Fruit fly (Drosophila melanogaster): ENCODE measurements around the gene Gss1.

The Gss1 gene

DNA sequence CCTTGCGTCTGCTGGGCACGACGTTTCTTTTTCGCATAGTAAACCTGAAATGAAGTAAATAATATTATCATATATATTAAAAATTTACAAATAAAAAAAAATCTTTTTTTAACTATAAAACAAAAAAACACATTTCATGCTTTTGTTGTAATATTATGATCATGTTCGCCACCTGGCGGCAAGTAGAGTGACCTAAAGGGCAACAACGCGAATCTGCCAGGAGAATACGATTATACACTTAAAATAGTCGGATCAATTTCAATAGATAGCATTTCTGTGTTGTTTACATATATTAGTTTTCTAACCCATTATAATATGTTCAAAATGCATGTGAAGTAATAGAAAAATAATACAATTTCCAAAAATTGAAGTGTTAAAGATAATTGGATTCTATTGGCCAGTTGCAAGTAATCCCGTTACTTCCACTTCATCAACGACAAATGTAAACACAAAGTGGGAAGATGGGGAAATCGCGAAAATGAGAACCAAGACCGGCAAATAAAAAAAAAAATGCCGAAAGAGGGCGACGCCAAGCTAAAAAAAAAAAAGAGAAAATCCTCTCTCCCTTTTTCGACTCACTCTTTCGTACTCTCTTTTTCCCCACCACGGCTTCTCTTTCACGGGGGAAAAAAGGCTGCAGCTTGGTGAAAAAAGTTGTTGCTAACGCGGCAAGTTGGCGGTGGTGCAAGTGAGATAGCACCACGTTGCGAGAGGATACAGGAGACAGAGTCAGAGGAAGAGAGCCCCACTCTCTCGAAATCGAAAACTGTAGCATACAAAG lies 18.5 kb upstream of the Gss1 start:
- no peak for TF ChIP-seq CG1620 (GFP tag; optimal IDR thresholded peaks at IDR 0.05)
- no peak for TF ChIP-seq CG7045 (GFP tag; optimal IDR thresholded peaks at IDR 0.05)
- no peak for TF ChIP-seq Hr96 (GFP tag; optimal IDR thresholded peaks at IDR 0.05)
- no peak for TF ChIP-seq CG14711 (tag; optimal IDR thresholded peaks at IDR 0.05)
- TF ChIP-seq CG33017 (tag; optimal IDR thresholded peaks at IDR 0.05): no peak
- no peak for TF ChIP-seq Mnt (GFP tag; optimal IDR thresholded peaks at IDR 0.05)
- no peak for TF ChIP-seq kay (GFP tag; ENCODE audit: borderline replicate concordance)
- TF ChIP-seq CG12768 (GFP tag; optimal IDR thresholded peaks at IDR 0.05): no peak
- TF ChIP-seq bab1 (GFP tag; optimal IDR thresholded peaks at IDR 0.05): no peak
- no peak for TF ChIP-seq cic (GFP tag; optimal IDR thresholded peaks at IDR 0.05)
- no peak for TF ChIP-seq CG5204 (GFP tag; optimal IDR thresholded peaks at IDR 0.05)
- no peak for TF ChIP-seq ovo (GFP tag; optimal IDR thresholded peaks at IDR 0.05)

dm6 chrX:17872310-17872709 lies 17.0 kb upstream of the Gss1 start:
- TF ChIP-seq toe (GFP tag; optimal IDR thresholded peaks at IDR 0.05): no peak
- TF ChIP-seq CG33017 (tag; optimal IDR thresholded peaks at IDR 0.05): no peak
- no peak for TF ChIP-seq ovo (GFP tag; optimal IDR thresholded peaks at IDR 0.05)
- TF ChIP-seq Mnt (GFP tag; optimal IDR thresholded peaks at IDR 0.05): no peak
- TF ChIP-seq CG1620 (GFP tag; optimal IDR thresholded peaks at IDR 0.05): no peak
- no peak for TF ChIP-seq cic (GFP tag; optimal IDR thresholded peaks at IDR 0.05)
- no peak for TF ChIP-seq CG11617 (GFP tag; optimal IDR thresholded peaks at IDR 0.05)
- TF ChIP-seq kay (GFP tag; ENCODE audit: borderline replicate concordance): no peak
- no peak for TF ChIP-seq CG7045 (GFP tag; optimal IDR thresholded peaks at IDR 0.05)
- TF ChIP-seq Crg-1 (GFP tag; optimal IDR thresholded peaks at IDR 0.05): no peak
- TF ChIP-seq CG5204 (GFP tag; optimal IDR thresholded peaks at IDR 0.05): no peak
- no peak for TF ChIP-seq Hr96 (GFP tag; optimal IDR thresholded peaks at IDR 0.05)
- TF ChIP-seq pad (GFP tag; optimal IDR thresholded peaks at IDR 0.05): no peak
- no peak for TF ChIP-seq cnc (optimal IDR thresholded peaks at IDR 0.05)
- TF ChIP-seq bab1 (GFP tag; optimal IDR thresholded peaks at IDR 0.05): no peak
- no peak for TF ChIP-seq Clk (GFP tag; optimal IDR thresholded peaks at IDR 0.05)
- no peak for TF ChIP-seq tj (GFP tag; optimal IDR thresholded peaks at IDR 0.05)

DNA sequence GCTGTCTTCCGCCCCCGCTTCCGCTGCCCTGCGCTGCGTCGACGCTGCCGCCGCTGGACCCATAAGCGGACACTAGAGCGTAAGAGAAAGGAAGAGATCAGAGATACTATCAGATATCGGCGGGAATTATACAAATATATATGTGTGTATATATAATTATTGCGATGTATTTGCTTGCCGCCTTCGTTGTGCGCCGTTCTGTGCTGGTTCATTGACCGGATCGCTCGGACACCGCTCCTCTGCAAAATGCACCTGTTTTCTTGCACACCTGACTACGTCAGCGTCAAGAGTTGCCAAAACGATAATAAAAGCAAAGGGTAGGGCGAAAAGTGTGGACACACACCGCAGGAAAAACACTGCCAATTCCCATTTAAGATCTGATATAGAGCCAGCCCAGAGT lies 16.0 kb upstream of the Gss1 start:
- no peak for TF ChIP-seq bab1 (GFP tag; optimal IDR thresholded peaks at IDR 0.05)

dm6 chrX:17875014-17875589 lies 14.2 kb upstream of the Gss1 start:
- TF ChIP-seq toe (GFP tag; optimal IDR thresholded peaks at IDR 0.05) (no peak), CG7045 (GFP tag; optimal IDR thresholded peaks at IDR 0.05) (no peak), pad (GFP tag; optimal IDR thresholded peaks at IDR 0.05) (no peak), kay (GFP tag; ENCODE audit: borderline replicate concordance) (no peak), Mnt (GFP tag; optimal IDR thresholded peaks at IDR 0.05) (no peak), CG11617 (GFP tag; optimal IDR thresholded peaks at IDR 0.05) (no peak), CG5204 (GFP tag; optimal IDR thresholded peaks at IDR 0.05) (no peak), Crg-1 (GFP tag; optimal IDR thresholded peaks at IDR 0.05) (no peak), cic (GFP tag; optimal IDR thresholded peaks at IDR 0.05) (no peak), Hr96 (GFP tag; optimal IDR thresholded peaks at IDR 0.05) (no peak), bab1 (GFP tag; optimal IDR thresholded peaks at IDR 0.05) (no peak), CG14711 (tag; optimal IDR thresholded peaks at IDR 0.05) (no peak), cnc (optimal IDR thresholded peaks at IDR 0.05) (no peak)

DNA sequence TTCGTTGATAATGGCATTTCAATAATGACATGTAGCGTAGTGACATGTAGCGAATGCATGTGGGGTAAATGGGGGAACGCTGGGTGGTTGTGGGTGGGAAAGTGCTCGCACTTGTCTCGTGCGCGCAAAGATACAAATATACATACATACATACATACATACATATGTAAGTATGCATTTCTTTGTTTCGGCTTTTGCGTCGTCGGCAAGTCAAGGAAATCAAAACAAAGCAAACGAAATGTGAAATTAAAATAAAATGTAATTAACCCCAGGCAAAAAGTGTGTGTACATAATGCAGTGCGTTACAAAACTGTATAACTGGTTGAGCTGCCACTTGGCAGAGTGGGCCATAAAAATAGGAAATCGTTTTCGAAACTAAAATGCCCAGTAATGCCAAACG lies 13.7 kb upstream of the Gss1 start:
- TF ChIP-seq bab1 (GFP tag; optimal IDR thresholded peaks at IDR 0.05) (no peak), CG11617 (GFP tag; optimal IDR thresholded peaks at IDR 0.05) (no peak), cic (GFP tag; optimal IDR thresholded peaks at IDR 0.05) (no peak), CG1620 (GFP tag; optimal IDR thresholded peaks at IDR 0.05) (no peak), ovo (GFP tag; optimal IDR thresholded peaks at IDR 0.05) (no peak), CG5204 (GFP tag; optimal IDR thresholded peaks at IDR 0.05) (no peak), Hr96 (GFP tag; optimal IDR thresholded peaks at IDR 0.05) (no peak), tj (GFP tag; optimal IDR thresholded peaks at IDR 0.05) (no peak), pad (GFP tag; optimal IDR thresholded peaks at IDR 0.05) (no peak)

- TF ChIP-seq kay (GFP tag; ENCODE audit: borderline replicate concordance) (peak; percentile 67), CG14711 (tag; optimal IDR thresholded peaks at IDR 0.05) (peak; percentile 2), toe (GFP tag; optimal IDR thresholded peaks at IDR 0.05) (no peak)
These were observed 12.8 kb upstream of the Gss1 start for dm6 chrX:17876518-17876917.

DNA sequence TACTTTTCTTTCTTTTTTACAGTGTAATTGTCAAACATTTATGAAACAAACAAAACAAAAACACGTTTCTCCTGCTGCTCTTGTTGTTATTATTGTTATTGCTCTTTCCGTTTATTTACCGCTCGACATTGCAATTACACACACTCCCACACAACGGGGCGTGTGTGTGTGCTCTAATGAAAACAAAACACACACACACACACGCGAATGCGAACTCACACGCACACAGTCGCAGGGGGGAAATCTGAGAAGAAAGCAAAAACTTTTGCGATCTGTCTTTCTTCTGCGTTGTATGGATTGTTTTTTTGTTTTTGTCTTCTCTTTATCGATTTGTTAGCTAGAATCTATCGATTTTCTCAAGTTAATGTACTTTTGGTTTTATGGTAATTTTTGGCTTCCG lies 11.4 kb upstream of the Gss1 start:
- TF ChIP-seq ovo (GFP tag; optimal IDR thresholded peaks at IDR 0.05) (no peak), kay (GFP tag; ENCODE audit: borderline replicate concordance) (peak; percentile 83)

DNA sequence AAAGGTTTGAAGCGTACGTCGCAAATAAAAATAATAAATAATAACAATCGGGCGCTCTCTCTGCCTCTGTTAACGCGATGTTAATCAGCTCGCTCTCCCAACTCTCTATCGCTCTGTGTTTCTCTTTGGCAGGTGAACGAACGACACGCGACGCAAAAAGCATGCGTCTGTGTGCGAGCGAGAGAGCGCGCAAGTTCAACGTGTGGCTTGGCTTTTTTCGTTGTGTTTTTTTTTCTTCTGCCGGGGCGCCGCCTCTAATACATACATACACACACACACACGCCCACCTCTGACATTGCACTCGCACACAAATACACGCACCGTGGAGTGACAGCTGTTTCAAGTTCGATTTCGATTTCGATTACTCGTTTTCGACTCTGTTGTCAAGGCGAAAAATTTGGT lies 10.7 kb upstream of the Gss1 start:
- TF ChIP-seq Hr96 (GFP tag; optimal IDR thresholded peaks at IDR 0.05) (no peak), Clk (GFP tag; optimal IDR thresholded peaks at IDR 0.05) (no peak), pad (GFP tag; optimal IDR thresholded peaks at IDR 0.05) (no peak), kay (GFP tag; ENCODE audit: borderline replicate concordance) (no peak), Mnt (GFP tag; optimal IDR thresholded peaks at IDR 0.05) (peak; percentile 50), CG1620 (GFP tag; optimal IDR thresholded peaks at IDR 0.05) (no peak), CG33017 (tag; optimal IDR thresholded peaks at IDR 0.05) (no peak), cic (GFP tag; optimal IDR thresholded peaks at IDR 0.05) (peak; percentile 46), bab1 (GFP tag; optimal IDR thresholded peaks at IDR 0.05) (peak; percentile 38), ovo (GFP tag; optimal IDR thresholded peaks at IDR 0.05) (no peak), CG7045 (GFP tag; optimal IDR thresholded peaks at IDR 0.05) (no peak), toe (GFP tag; optimal IDR thresholded peaks at IDR 0.05) (peak; percentile 10), tj (GFP tag; optimal IDR thresholded peaks at IDR 0.05) (no peak), CG7101 (tag; optimal IDR thresholded peaks at IDR 0.05) (no peak), CG12768 (GFP tag; optimal IDR thresholded peaks at IDR 0.05) (peak; percentile 46), Crg-1 (GFP tag; optimal IDR thresholded peaks at IDR 0.05) (no peak), CG11617 (GFP tag; optimal IDR thresholded peaks at IDR 0.05) (peak; percentile 3), CG5204 (GFP tag; optimal IDR thresholded peaks at IDR 0.05) (no peak), cnc (optimal IDR thresholded peaks at IDR 0.05) (no peak), CG14711 (tag; optimal IDR thresholded peaks at IDR 0.05) (no peak)

Data from whole organism, adult.